Worm (Caenorhabditis elegans) whole organism, mixed stage, embryonic: ENCODE data around the gene C03H5.4.

ENCODE experiments used
- nhr-237 ChIP-seq: fragments of 150-350 bp; optimal IDR thresholded peaks from 2 replicates; lab custom pipeline; 2014; ENCODE audit warnings: missing biosample characterization, missing genetic modification characterization
- nhr-76 ChIP-seq: sonication (generic microtip); optimal IDR thresholded peaks from 2 replicates; lab custom pipeline; 2017; ENCODE audit warnings: missing biosample characterization, missing genetic modification characterization
- pha-4 ChIP-seq: fragments of 150-350 bp; optimal IDR thresholded peaks from 2 replicates; lab custom pipeline; 2018; ENCODE audit warnings: missing biosample characterization, missing genetic modification reagents, missing genetic modification characterization
- sptf-1 ChIP-seq: sonication (generic microtip); optimal IDR thresholded peaks from 2 replicates; lab custom pipeline; 2017; ENCODE audit warnings: mild to moderate bottlenecking, missing genetic modification characterization, moderate library complexity, missing compliant biosample characterization
- tbx-8 ChIP-seq: fragments of 200-800 bp; sonication (Bioruptor generic); optimal IDR thresholded peaks from 2 replicates; lab custom pipeline; 2018; ENCODE audit warnings: mild to moderate bottlenecking, missing genetic modification characterization, moderate library complexity, missing compliant biosample characterization
- unc-39 ChIP-seq: fragments of 150-350 bp; optimal IDR thresholded peaks from 2 replicates; lab custom pipeline; 2014; ENCODE audit warnings: missing biosample characterization, missing genetic modification characterization
- unc-62 ChIP-seq: fragments of 150-350 bp; optimal IDR thresholded peaks from 2 replicates; lab custom pipeline; 2014; ENCODE audit warnings: missing biosample characterization, missing genetic modification reagents, missing genetic modification characterization

- no peak for TF ChIP-seq sptf-1
- TF ChIP-seq nhr-237 = no peak
- no peak for TF ChIP-seq pha-4 (tag; lab: Kevin White, UChicago)
- no peak for TF ChIP-seq unc-62
- no peak for TF ChIP-seq unc-39 (tag; lab: Kevin White, UChicago)
- TF ChIP-seq tbx-8 (GFP tag; lab: Kevin White, UChicago) = no peak
- TF ChIP-seq nhr-76 (tag; lab: Kevin White, UChicago) = no peak
Observed at ce11 chrII:402435-402834, 27.4 kb downstream of the C03H5.4 start, which contains the start of gene clec-10.
